Worm (Caenorhabditis elegans) whole organism, late embryonic: ENCODE measurements around the gene T05A7.13.

Source experiments
- C08G9.2 ChIP-seq: sonication (generic microtip); optimal IDR thresholded peaks from 2 replicates; lab custom pipeline; 2016; ENCODE audit warnings: mild to moderate bottlenecking, missing genetic modification characterization, moderate library complexity, missing compliant biosample characterization
- F13H6.1 ChIP-seq: sonication (generic microtip); optimal IDR thresholded peaks from 2 replicates; lab custom pipeline; 2016; ENCODE audit warnings: missing genetic modification characterization, missing compliant biosample characterization
- ceh-6 ChIP-seq: fragments of 200-800 bp; sonication (Bioruptor generic); optimal IDR thresholded peaks from 2 replicates; lab custom pipeline; 2018; ENCODE audit warnings: mild to moderate bottlenecking, missing genetic modification characterization, missing compliant biosample characterization
- hlh-30 ChIP-seq: sonication (generic microtip); optimal IDR thresholded peaks from 2 replicates; lab custom pipeline; 2017; ENCODE audit warnings: antibody characterized with exemption, missing genetic modification characterization, missing compliant biosample characterization; ENCODE audit not compliant: insufficient read depth
- nhr-232 ChIP-seq: sonication (generic microtip); optimal IDR thresholded peaks from 2 replicates; lab custom pipeline; 2016; ENCODE audit warnings: missing genetic modification characterization, missing compliant biosample characterization
- pag-3 ChIP-seq: sonication (generic microtip); optimal IDR thresholded peaks from 2 replicates; lab custom pipeline; 2016; ENCODE audit warnings: missing compliant biosample characterization, missing genetic modification characterization, borderline replicate concordance
- pat-9 ChIP-seq: fragments of 200-800 bp; sonication (Bioruptor generic); optimal IDR thresholded peaks from 2 replicates; lab custom pipeline; 2018; ENCODE audit warnings: mild to moderate bottlenecking, missing genetic modification characterization, moderate library complexity, missing compliant biosample characterization
- pha-4 ChIP-seq: fragments of 150-350 bp; optimal IDR thresholded peaks from 2 replicates; lab custom pipeline; 2018; ENCODE audit warnings: missing biosample characterization, missing genetic modification reagents, missing genetic modification characterization

- no peak for TF ChIP-seq C08G9.2 (tag; lab: Kevin White, UChicago)
- no peak for TF ChIP-seq F13H6.1 (tag; lab: Kevin White, UChicago)
- TF ChIP-seq pat-9 (tag; lab: Kevin White, UChicago): no peak
- TF ChIP-seq pag-3 (tag; lab: Kevin White, UChicago): no peak
- TF ChIP-seq nhr-232 (tag; lab: Kevin White, UChicago): no peak
- no peak for TF ChIP-seq ceh-6 (GFP tag; lab: Kevin White, UChicago)
- no peak for TF ChIP-seq pha-4
- TF ChIP-seq hlh-30 (tag; lab: Kevin White, UChicago): no peak
Measured at ce11 chrII:4616443-4616842, 44.7 kb downstream of the T05A7.13 start, which contains the start of gene clec-136.
